Worm (Caenorhabditis elegans): Measurements from ENCODE around the gene F54H12.5.

Gene F54H12.5

DNA sequence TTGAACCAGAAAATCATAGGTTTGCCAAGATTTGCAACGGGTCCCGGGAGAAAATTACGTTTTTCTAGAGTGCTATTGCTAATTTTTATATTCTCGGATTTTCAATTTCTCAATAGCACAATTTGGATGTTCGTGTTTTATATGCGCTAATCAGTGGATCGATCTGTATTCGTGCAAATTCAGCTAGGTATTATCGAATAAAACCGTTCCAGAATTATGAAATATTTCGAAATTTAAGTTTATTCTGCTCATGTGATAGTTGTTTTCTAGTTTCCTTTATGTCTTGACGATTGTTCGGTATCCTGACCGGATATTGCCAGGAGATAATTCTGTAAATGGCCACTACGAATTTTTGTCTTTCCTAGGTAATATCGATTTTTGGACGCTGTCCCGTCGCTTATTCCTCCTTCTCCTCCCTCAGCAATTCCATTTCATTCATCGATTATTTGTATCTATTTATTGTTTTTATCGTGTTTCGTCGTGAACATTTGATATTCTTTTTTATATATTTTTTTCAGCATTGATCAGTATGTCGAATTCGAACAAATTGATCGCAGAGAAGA lies 38.4 kb upstream of the F54H12.5 start, which contains the start of gene cit-1.2:
Gene cit-1.2, plus strand, starts transcription at position 513 of the 563 bp plus-strand sequence.
- no peak for TF ChIP-seq nhr-76 (tag; optimal IDR thresholded peaks at IDR 0.05)
- TF ChIP-seq ztf-11 (tag; optimal IDR thresholded peaks at IDR 0.05), result no peak
- TF ChIP-seq hlh-1 (tag; optimal IDR thresholded peaks at IDR 0.05), result no peak
- no peak for TF ChIP-seq elt-3 (tag; optimal IDR thresholded peaks at IDR 0.05)
- TF ChIP-seq mep-1 (tag; optimal IDR thresholded peaks at IDR 0.05), result no peak
- TF ChIP-seq ceh-43 (GFP tag; optimal IDR thresholded peaks at IDR 0.05), result no peak
- TF ChIP-seq lin-32 (GFP tag; optimal IDR thresholded peaks at IDR 0.05), result no peak
- no peak for TF ChIP-seq ham-2 (GFP tag; optimal IDR thresholded peaks at IDR 0.05)
- no peak for TF ChIP-seq unc-39 (tag; optimal IDR thresholded peaks at IDR 0.05)
- TF ChIP-seq nhr-2 (tag; optimal IDR thresholded peaks at IDR 0.05), result no peak

DNA sequence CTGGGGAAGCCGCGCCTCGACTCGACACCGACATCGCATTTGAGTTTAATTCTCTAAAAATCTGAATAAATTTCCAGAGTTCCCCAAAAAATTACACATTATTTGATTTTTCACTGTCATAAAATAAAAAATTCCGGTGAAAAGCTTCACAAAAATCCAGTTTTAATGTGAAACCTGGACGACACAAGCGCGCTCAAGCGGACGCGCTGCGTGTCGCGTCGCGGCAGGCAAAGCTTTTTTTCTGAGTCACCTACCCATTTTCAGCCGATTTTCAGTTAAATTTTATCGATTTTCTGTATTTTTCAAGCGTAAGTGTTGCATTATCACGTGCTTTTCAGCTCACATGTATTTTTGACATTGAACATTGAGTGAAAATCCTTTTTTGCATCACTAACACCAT lies 37.8 kb upstream of the F54H12.5 start, which contains the start of gene cit-1.1:
Gene cit-1.1, minus strand, starts transcription at position 53 of the 400 bp plus-strand sequence.
- TF ChIP-seq elt-1 (tag; optimal IDR thresholded peaks at IDR 0.05; ENCODE audit: borderline replicate concordance, insufficient read depth) (no peak), blmp-1 (tag; optimal IDR thresholded peaks at IDR 0.05) (no peak), lin-13 (tag; optimal IDR thresholded peaks at IDR 0.05) (no peak), lsy-2 (tag; optimal IDR thresholded peaks at IDR 0.05) (peak; percentile 35), flh-1 (GFP tag; optimal IDR thresholded peaks at IDR 0.05) (no peak), zip-8 (tag; optimal IDR thresholded peaks at IDR 0.05) (no peak), mls-2 (tag; optimal IDR thresholded peaks at IDR 0.05) (no peak), unc-62 (GFP tag; optimal IDR thresholded peaks at IDR 0.05) (no peak), unc-120 (tag; optimal IDR thresholded peaks at IDR 0.05; ENCODE audit: poor library complexity, severe bottlenecking) (no peak), ces-1 (GFP tag; optimal IDR thresholded peaks at IDR 0.05) (no peak), sem-2 (GFP tag; optimal IDR thresholded peaks at IDR 0.05) (no peak), tbx-8 (GFP tag; optimal IDR thresholded peaks at IDR 0.05) (no peak), elt-3 (tag; optimal IDR thresholded peaks at IDR 0.05) (no peak), mep-1 (tag; optimal IDR thresholded peaks at IDR 0.05) (peak; percentile 25), nhr-12 (tag; optimal IDR thresholded peaks at IDR 0.05) (no peak), nhr-28 (tag; optimal IDR thresholded peaks at IDR 0.05) (no peak), bed-3 (GFP tag; optimal IDR thresholded peaks at IDR 0.05) (no peak)

DNA sequence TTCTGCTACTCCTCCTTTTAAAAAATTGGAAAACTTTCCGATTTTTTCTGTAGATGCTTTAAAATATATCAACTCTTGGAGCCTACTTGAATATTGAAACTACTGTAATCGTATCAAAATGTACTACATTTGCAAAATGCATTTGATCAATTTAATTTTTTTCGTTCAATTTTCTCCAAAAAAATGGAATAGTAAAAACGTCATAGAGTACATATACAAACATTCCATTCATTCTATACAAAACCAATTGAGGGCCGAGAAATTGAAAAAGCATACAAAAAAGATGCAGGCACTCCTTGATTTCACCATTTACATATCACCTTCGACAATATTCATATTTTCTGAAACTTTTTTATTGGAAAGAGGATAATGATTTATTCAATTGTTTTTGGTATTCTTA lies 32.1 kb upstream of the F54H12.5 start, which contains the start of gene C06G4.6:
Gene C06G4.6, plus strand, starts transcription at position 301 of the 400 bp plus-strand sequence.
- no peak for TF ChIP-seq ham-2 (GFP tag; optimal IDR thresholded peaks at IDR 0.05)
- TF ChIP-seq drap-1 (GFP tag; optimal IDR thresholded peaks at IDR 0.05), result no peak
- TF ChIP-seq blmp-1 (tag; optimal IDR thresholded peaks at IDR 0.05), result no peak
- no peak for TF ChIP-seq lsy-2 (tag; optimal IDR thresholded peaks at IDR 0.05)
- TF ChIP-seq elt-1 (tag; optimal IDR thresholded peaks at IDR 0.05; ENCODE audit: borderline replicate concordance, insufficient read depth), result no peak

DNA sequence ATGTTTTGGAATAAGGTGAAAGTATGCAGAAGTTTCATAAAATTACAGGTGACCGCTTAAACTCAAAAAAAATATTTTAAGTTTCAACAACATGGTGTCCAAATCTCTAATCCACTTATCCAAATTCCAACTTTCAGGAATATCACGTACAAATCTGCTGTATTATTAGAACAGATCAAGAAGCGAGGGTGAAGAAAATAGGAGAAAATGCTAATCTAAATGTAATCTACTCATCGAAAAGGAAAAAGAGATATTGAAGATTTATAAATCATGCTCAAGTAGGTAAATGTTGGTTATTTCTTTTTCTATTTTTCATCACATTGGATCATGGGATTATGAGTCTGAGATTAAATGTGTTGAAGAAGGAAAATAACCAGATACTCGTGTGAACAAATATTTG lies 29.6 kb upstream of the F54H12.5 start:
- no peak for TF ChIP-seq lin-32 (GFP tag; optimal IDR thresholded peaks at IDR 0.05)
- no peak for TF ChIP-seq nhr-76 (tag; optimal IDR thresholded peaks at IDR 0.05)
- no peak for TF ChIP-seq M03D4.4 (tag; optimal IDR thresholded peaks at IDR 0.05)
- TF ChIP-seq hlh-1 (tag; optimal IDR thresholded peaks at IDR 0.05), result no peak
- no peak for TF ChIP-seq ztf-11 (tag; optimal IDR thresholded peaks at IDR 0.05)
- TF ChIP-seq mls-2 (tag; optimal IDR thresholded peaks at IDR 0.05), result no peak
- no peak for TF ChIP-seq snpc-4 (tag; optimal IDR thresholded peaks at IDR 0.05)
- no peak for TF ChIP-seq tbx-8 (GFP tag; optimal IDR thresholded peaks at IDR 0.05)
- no peak for TF ChIP-seq nhr-12 (tag; optimal IDR thresholded peaks at IDR 0.05)
- TF ChIP-seq ceh-83 (GFP tag; optimal IDR thresholded peaks at IDR 0.05), result no peak
- TF ChIP-seq sem-2 (GFP tag; optimal IDR thresholded peaks at IDR 0.05), result no peak
- no peak for TF ChIP-seq blmp-1 (tag; optimal IDR thresholded peaks at IDR 0.05)
- TF ChIP-seq elt-3 (tag; optimal IDR thresholded peaks at IDR 0.05), result no peak
- no peak for TF ChIP-seq mep-1 (tag; optimal IDR thresholded peaks at IDR 0.05)
- no peak for TF ChIP-seq elt-1 (tag; optimal IDR thresholded peaks at IDR 0.05; ENCODE audit: borderline replicate concordance, insufficient read depth)
- TF ChIP-seq nhr-28 (tag; optimal IDR thresholded peaks at IDR 0.05), result no peak
- no peak for TF ChIP-seq ceh-43 (GFP tag; optimal IDR thresholded peaks at IDR 0.05)
- TF ChIP-seq nhr-2 (tag; optimal IDR thresholded peaks at IDR 0.05), result no peak
- no peak for TF ChIP-seq bed-3 (GFP tag; optimal IDR thresholded peaks at IDR 0.05)

DNA sequence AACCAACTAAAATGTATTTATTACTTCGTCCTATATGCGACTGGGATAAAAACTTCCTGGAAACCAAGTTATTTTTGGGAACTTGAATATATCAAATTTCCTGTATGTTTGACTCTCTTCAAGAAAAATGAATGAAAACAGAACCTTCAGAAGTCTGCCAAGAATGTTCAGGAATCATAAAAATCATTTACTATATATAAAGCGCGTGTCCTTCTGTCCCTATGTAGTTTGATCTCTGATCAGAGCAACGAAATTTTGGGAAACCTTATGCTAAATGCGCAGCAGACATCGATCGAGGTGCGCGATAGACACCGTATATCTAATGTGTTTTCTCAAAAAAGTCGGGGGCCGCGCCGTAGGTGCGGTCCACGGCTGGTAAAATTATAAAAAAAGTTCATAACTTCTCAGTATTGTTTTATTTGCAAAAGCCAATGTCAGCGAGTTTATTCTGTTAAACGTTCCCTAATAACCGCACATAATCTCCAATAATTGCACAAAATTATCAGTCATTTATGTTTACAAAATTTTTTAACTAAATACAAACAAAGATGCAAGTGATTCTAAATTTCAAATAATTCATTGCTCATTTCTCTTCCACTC lies 25.6 kb upstream of the F54H12.5 start:
- no peak for TF ChIP-seq sem-2 (GFP tag; optimal IDR thresholded peaks at IDR 0.05)
- TF ChIP-seq blmp-1 (tag; optimal IDR thresholded peaks at IDR 0.05), result no peak
- no peak for TF ChIP-seq lin-32 (GFP tag; optimal IDR thresholded peaks at IDR 0.05)
- no peak for TF ChIP-seq ceh-43 (GFP tag; optimal IDR thresholded peaks at IDR 0.05)
- TF ChIP-seq cnd-1 (tag; optimal IDR thresholded peaks at IDR 0.05), result no peak
- TF ChIP-seq nhr-28 (tag; optimal IDR thresholded peaks at IDR 0.05), result no peak
- TF ChIP-seq zip-8 (tag; optimal IDR thresholded peaks at IDR 0.05), result no peak
- no peak for TF ChIP-seq sptf-1 (tag; optimal IDR thresholded peaks at IDR 0.05)
- TF ChIP-seq elt-1 (tag; optimal IDR thresholded peaks at IDR 0.05; ENCODE audit: borderline replicate concordance, insufficient read depth), result no peak
- no peak for TF ChIP-seq mab-5 (tag; optimal IDR thresholded peaks at IDR 0.05)
- TF ChIP-seq mep-1 (tag; optimal IDR thresholded peaks at IDR 0.05), result no peak
- no peak for TF ChIP-seq nhr-76 (tag; optimal IDR thresholded peaks at IDR 0.05)
- no peak for TF ChIP-seq pha-4 (tag; optimal IDR thresholded peaks at IDR 0.05)
- no peak for TF ChIP-seq drap-1 (GFP tag; optimal IDR thresholded peaks at IDR 0.05)
- TF ChIP-seq unc-120 (tag; optimal IDR thresholded peaks at IDR 0.05; ENCODE audit: poor library complexity, severe bottlenecking), result no peak
- no peak for TF ChIP-seq lsy-2 (tag; optimal IDR thresholded peaks at IDR 0.05)
- TF ChIP-seq tbx-8 (GFP tag; optimal IDR thresholded peaks at IDR 0.05), result no peak
- no peak for TF ChIP-seq ham-2 (GFP tag; optimal IDR thresholded peaks at IDR 0.05)
- no peak for TF ChIP-seq flh-1 (GFP tag; optimal IDR thresholded peaks at IDR 0.05)
- TF ChIP-seq bed-3 (GFP tag; optimal IDR thresholded peaks at IDR 0.05), result no peak

Data from whole organism, mixed stage, embryonic.